Fruit fly (Drosophila melanogaster) whole organism, wandering third instar larva: ENCODE measurements around the gene CG4267.

Experiments
- Abd-B ChIP-seq: fragments of >200 bp; optimal IDR thresholded peaks from 2 replicates; lab custom pipeline; 2017; ENCODE audit warnings: missing biosample characterization, missing genetic modification characterization
- CG32264 ChIP-seq: fragments of 200-800 bp; sonication (Bioruptor generic); optimal IDR thresholded peaks from 2 replicates; lab custom pipeline; 2016; ENCODE audit warnings: missing biosample characterization, missing genetic modification characterization
- CG9705 ChIP-seq: fragments of 200-800 bp; sonication (Bioruptor generic); optimal IDR thresholded peaks from 2 replicates; lab custom pipeline; 2018; ENCODE audit warnings: missing biosample characterization, mild to moderate bottlenecking, missing genetic modification characterization
- CrebA ChIP-seq: fragments of 200-800 bp; sonication (Bioruptor generic); optimal IDR thresholded peaks from 2 replicates; lab custom pipeline; 2016; ENCODE audit warnings: missing biosample characterization, mild to moderate bottlenecking, missing genetic modification characterization, borderline replicate concordance
- Dfd ChIP-seq: fragments of >200 bp; optimal IDR thresholded peaks from 2 replicates; lab custom pipeline; 2017; ENCODE audit warnings: missing biosample characterization, missing genetic modification characterization
- Dif ChIP-seq: fragments of 200-275, 200-300 bp; sonication (Bioruptor generic); optimal IDR thresholded peaks from 2 replicates; lab custom pipeline; 2018; ENCODE audit warnings: missing biosample characterization, missing genetic modification characterization; ENCODE audit not compliant: partially characterized antibody
- GATAd ChIP-seq: sonication (Bioruptor generic); optimal IDR thresholded peaks from 2 replicates; lab custom pipeline; 2016; ENCODE audit warnings: missing biosample characterization, missing genetic modification characterization
- HLH106 ChIP-seq: fragments of 200-800 bp; optimal IDR thresholded peaks from 3 replicates; lab custom pipeline; 2019; ENCODE audit warnings: missing biosample characterization, mild to moderate bottlenecking, missing genetic modification characterization, moderate library complexity
- Hnf4 ChIP-seq: fragments of 200-800 bp; sonication (Bioruptor generic); optimal IDR thresholded peaks from 2 replicates; lab custom pipeline; 2016; ENCODE audit warnings: missing biosample characterization, mild to moderate bottlenecking, missing genetic modification characterization
- Hr78 ChIP-seq: fragments of >200 bp; optimal IDR thresholded peaks from 2 replicates; lab custom pipeline; 2017; ENCODE audit warnings: missing biosample characterization, missing genetic modification characterization
- Hr83 ChIP-seq: fragments of 200-300 bp; sonication (Bioruptor generic); optimal IDR thresholded peaks from 2 replicates; lab custom pipeline; 2016; ENCODE audit warnings: missing biosample characterization, mild to moderate bottlenecking, missing genetic modification characterization, moderate library complexity; ENCODE audit not compliant: poor library complexity, severe bottlenecking
- Jra ChIP-seq: sonication (Bioruptor generic); optimal IDR thresholded peaks from 2 replicates; lab custom pipeline; 2016; ENCODE audit warnings: missing biosample characterization, missing genetic modification characterization
- Mio ChIP-seq: sonication (Bioruptor generic); optimal IDR thresholded peaks from 2 replicates; lab custom pipeline; 2016; ENCODE audit warnings: missing biosample characterization, missing genetic modification characterization
- Myc ChIP-seq: fragments of >200 bp; optimal IDR thresholded peaks from 2 replicates; lab custom pipeline; 2017
- N ChIP-seq: fragments of >200 bp; optimal IDR thresholded peaks from 2 replicates; lab custom pipeline; 2018; ENCODE audit warnings: missing biosample characterization, missing external identifiers, missing genetic modification characterization
- OdsH ChIP-seq: fragments of 200-800 bp; sonication (Bioruptor generic); optimal IDR thresholded peaks from 2 replicates; lab custom pipeline; 2016; ENCODE audit warnings: missing biosample characterization, mild to moderate bottlenecking, missing genetic modification characterization
- Rel ChIP-seq, 2 experiments: fragments of 200-800 bp; sonication (Bioruptor generic) in 1 of 2; optimal IDR thresholded peaks; 2 replicates in 1 of 2; 3 replicates in 1 of 2; lab custom pipeline; 2016 to 2019; ENCODE audit warnings: mild to moderate bottlenecking in 2 of 2, missing biosample characterization in 2 of 2, missing genetic modification characterization in 2 of 2, moderate library complexity in 1 of 2
- Sp1 ChIP-seq: fragments of 200-800 bp; sonication (Bioruptor generic); optimal IDR thresholded peaks from 3 replicates; lab custom pipeline; 2019; ENCODE audit warnings: missing biosample characterization, mild to moderate bottlenecking, missing genetic modification characterization, moderate library complexity
- Vsx2 ChIP-seq: fragments of 200-300, 225-300 bp; sonication (Bioruptor generic); optimal IDR thresholded peaks from 2 replicates; lab custom pipeline; 2018; ENCODE audit warnings: missing biosample characterization, missing genetic modification characterization; ENCODE audit not compliant: partially characterized antibody
- br ChIP-seq: fragments of 200-800 bp; sonication (Bioruptor generic); optimal IDR thresholded peaks from 2 replicates; lab custom pipeline; 2016; ENCODE audit warnings: missing biosample characterization, missing genetic modification characterization
- brk ChIP-seq: fragments of 200-800 bp; sonication (Bioruptor generic); optimal IDR thresholded peaks from 2 replicates; lab custom pipeline; 2016; ENCODE audit warnings: missing biosample characterization, mild to moderate bottlenecking, missing genetic modification characterization
- dl ChIP-seq, 2 experiments: fragments of 175-275, 200-275 bp in 1 of 2; fragments of 200-275 bp in 1 of 2; sonication (Bioruptor generic); optimal IDR thresholded peaks; lab custom pipeline; 2018; ENCODE audit warnings: mild to moderate bottlenecking in 2 of 2, missing biosample characterization in 2 of 2, missing genetic modification characterization in 2 of 2, moderate library complexity in 2 of 2; ENCODE audit not compliant: partially characterized antibody in 2 of 2, insufficient read depth in 1 of 2
- dmrt93B ChIP-seq: fragments of 200-800 bp; sonication (Bioruptor generic); optimal IDR thresholded peaks from 2 replicates; lab custom pipeline; 2018; ENCODE audit warnings: missing biosample characterization, mild to moderate bottlenecking, missing genetic modification characterization
- dsf ChIP-seq: sonication (Bioruptor generic); optimal IDR thresholded peaks from 2 replicates; lab custom pipeline; 2016; ENCODE audit warnings: missing biosample characterization, missing genetic modification characterization, borderline replicate concordance
- ey ChIP-seq: fragments of 200-800 bp; sonication (Bioruptor generic); optimal IDR thresholded peaks from 2 replicates; lab custom pipeline; 2016; ENCODE audit warnings: missing biosample characterization, missing genetic modification characterization
- foxo ChIP-seq, 2 experiments: fragments of 200-800 bp; sonication (Bioruptor generic); optimal IDR thresholded peaks; 2 replicates in 1 of 2; 3 replicates in 1 of 2; lab custom pipeline; 2016 to 2017; ENCODE audit warnings: missing biosample characterization in 2 of 2, missing genetic modification characterization in 2 of 2
- fru ChIP-seq: fragments of 200-800 bp; sonication (Bioruptor generic); optimal IDR thresholded peaks from 3 replicates; lab custom pipeline; 2016; ENCODE audit warnings: missing biosample characterization, mild to moderate bottlenecking, missing genetic modification characterization
- h ChIP-seq: fragments of 200-800 bp; sonication (Bioruptor generic); optimal IDR thresholded peaks from 3 replicates; lab custom pipeline; 2016; ENCODE audit warnings: missing biosample characterization, mild to moderate bottlenecking, missing genetic modification characterization
- jim ChIP-seq: fragments of 175-275, 200-325 bp; sonication (Bioruptor generic); optimal IDR thresholded peaks from 2 replicates; lab custom pipeline; 2016; ENCODE audit warnings: missing biosample characterization, mild to moderate bottlenecking, missing genetic modification characterization
- lola ChIP-seq: fragments of >200 bp; optimal IDR thresholded peaks from 2 replicates; lab custom pipeline; 2017; ENCODE audit warnings: missing biosample characterization, missing genetic modification characterization
- pan ChIP-seq: fragments of >200 bp; optimal IDR thresholded peaks from 2 replicates; lab custom pipeline; 2017
- psq ChIP-seq: fragments of 200-800 bp; sonication (Bioruptor generic); optimal IDR thresholded peaks from 3 replicates; lab custom pipeline; 2017; ENCODE audit warnings: missing biosample characterization, mild to moderate bottlenecking, missing genetic modification characterization, moderate library complexity
- rgr ChIP-seq: fragments of 200-800 bp; sonication (Bioruptor generic); optimal IDR thresholded peaks from 3 replicates; lab custom pipeline; 2016; ENCODE audit warnings: missing biosample characterization, mild to moderate bottlenecking, missing genetic modification characterization
- sage ChIP-seq: fragments of 200-800 bp; sonication (Bioruptor generic); optimal IDR thresholded peaks from 2 replicates; lab custom pipeline; 2016; ENCODE audit warnings: missing biosample characterization, mild to moderate bottlenecking, missing genetic modification characterization
- sv ChIP-seq: fragments of 200-800 bp; sonication (Bioruptor generic); optimal IDR thresholded peaks from 3 replicates; lab custom pipeline; 2016; ENCODE audit warnings: missing biosample characterization, missing genetic modification characterization
- tai ChIP-seq: sonication (Bioruptor generic); optimal IDR thresholded peaks from 2 replicates; lab custom pipeline; 2016; ENCODE audit warnings: missing biosample characterization, missing genetic modification characterization
- usp ChIP-seq: fragments of >200 bp; optimal IDR thresholded peaks from 2 replicates; lab custom pipeline; 2017; ENCODE audit warnings: missing biosample characterization, missing genetic modification characterization
- woc ChIP-seq: sonication (Bioruptor generic); optimal IDR thresholded peaks from 2 replicates; lab custom pipeline; 2016; ENCODE audit warnings: missing biosample characterization, mild to moderate bottlenecking, missing genetic modification characterization

CG4267 gene

DNA sequence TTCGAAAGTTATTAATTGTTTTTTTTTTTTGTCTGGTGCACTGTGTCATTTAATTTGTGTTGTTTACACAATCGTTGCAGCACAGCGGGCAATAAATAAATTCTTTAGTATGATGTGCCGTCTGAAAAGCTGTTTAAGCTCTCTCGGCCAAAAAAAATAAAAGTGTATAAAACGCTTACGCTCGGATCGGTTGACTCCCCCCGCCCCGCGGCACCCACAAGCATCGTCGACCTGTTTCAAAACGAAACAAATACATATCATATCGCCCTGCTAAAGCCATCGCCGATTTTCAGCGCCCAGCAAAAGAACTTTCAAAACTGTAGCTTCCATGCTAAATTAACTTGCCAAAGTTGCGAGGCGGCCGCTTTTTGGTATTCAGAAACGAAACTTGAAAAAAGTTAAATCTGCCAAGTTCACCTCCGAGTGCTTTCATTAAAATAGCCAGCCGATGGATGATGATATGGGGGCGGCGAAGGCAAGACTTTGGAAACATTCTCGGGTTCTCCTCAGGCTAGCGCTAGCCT, 47.8 kb upstream of the CG4267 start:
- TF ChIP-seq Dfd (GFP tag; lab: Kevin White, UChicago) (no peak), Rel (GFP tag; optimal IDR thresholded peaks at IDR 0.05; lab: Kevin White, UChicago) (no peak), Rel (tag; optimal IDR thresholded peaks at IDR 0.05; lab: Kevin White, UChicago) (peak; percentile 30), sv (GFP tag; lab: Kevin White, UChicago) (no peak), Vsx2 (GFP tag; lab: Kevin White, UChicago) (peak; percentile 32), Myc (lab: Kevin White, UChicago) (no peak), h (GFP tag; lab: Kevin White, UChicago) (peak; percentile 2), sage (peak; percentile 4), Dif (GFP tag; lab: Kevin White, UChicago) (peak; percentile 67), dmrt93B (GFP tag; lab: Kevin White, UChicago) (no peak)
- TF ChIP-seq, all 38 proteins: peak for 5

DNA sequence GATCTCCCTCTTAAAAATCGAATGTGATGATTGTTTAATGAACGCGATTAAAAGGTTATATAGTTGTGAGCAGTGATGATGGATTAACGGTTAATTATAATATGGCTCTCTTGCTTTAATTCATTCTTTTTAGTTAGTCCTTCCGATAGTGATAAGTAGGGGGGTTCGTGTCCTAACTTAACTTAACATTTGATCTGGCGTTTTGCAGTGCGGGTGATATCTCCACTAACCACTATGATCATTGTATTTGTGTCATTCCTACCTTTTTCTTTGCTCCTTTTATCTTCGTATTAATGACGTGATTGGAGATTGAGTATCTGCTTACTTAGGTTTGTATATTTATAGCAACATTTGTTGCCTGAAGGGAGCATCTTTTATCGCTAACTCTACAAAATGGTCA, 46.9 kb upstream of the CG4267 start:
- TF ChIP-seq foxo (GFP tag; optimal IDR thresholded peaks at IDR 0.05; lab: Kevin White, UChicago) (no peak), fru (GFP tag; lab: Kevin White, UChicago) (no peak), dl (GFP tag; optimal IDR thresholded peaks at IDR 0.05; lab: Kevin White, UChicago; ENCODE audit: insufficient read depth in 1 of 2, partially characterized antibody in 2 of 2) (no peak), psq (GFP tag; lab: Kevin White, UChicago) (no peak), Dif (GFP tag; lab: Kevin White, UChicago) (no peak), usp (GFP tag; lab: Kevin White, UChicago) (no peak), Mio (GFP tag; lab: Kevin White, UChicago) (no peak), woc (no peak), Dfd (GFP tag; lab: Kevin White, UChicago) (no peak), N (no peak), pan (lab: Kevin White, UChicago) (no peak)
- TF ChIP-seq, all 38 proteins: peak for 0

DNA sequence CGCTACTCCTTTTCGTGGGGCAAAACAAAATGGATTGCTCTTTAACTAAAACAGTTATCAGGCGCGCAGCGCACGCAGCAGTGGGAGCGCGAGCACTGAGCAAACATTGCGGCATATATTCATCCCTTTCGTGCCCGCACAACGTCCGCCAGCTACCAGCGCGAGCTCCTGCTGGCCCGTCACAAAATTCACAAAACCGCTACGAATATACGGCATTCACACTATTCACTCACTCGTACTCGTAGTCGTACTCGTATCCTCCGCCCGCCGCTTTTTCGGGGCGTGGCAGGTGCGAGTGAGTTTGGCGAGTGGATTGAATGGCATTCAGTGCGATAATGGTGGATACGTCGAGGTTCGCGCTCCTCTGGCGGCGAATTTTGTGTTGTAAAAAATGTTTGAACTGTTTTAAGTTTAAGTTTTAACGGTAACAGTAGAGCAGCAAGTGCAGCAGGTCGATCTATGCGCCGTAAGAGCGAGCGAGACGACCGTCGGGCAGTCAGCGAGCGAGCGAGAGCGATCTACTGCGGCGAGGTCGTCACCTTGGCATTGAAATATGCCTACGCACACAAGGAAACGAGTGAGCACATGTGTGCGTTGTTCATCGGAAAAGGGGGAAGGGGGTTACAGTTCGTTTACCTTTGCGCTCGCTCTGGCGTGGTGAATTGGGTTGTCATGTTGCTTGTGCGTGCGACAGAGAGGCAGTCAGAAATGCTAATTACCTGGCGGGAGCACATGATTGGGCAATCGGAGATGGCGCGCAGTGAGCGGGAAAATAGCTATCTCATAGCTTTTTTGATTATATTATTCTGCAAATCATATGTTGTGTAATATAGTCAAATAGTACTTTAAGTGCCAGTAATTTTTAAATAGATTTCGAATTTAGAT, 45.3 kb upstream of the CG4267 start:
- TF ChIP-seq Dif (GFP tag; lab: Kevin White, UChicago) = peak; percentile 97
- peak; percentile 71 for TF ChIP-seq psq (GFP tag; lab: Kevin White, UChicago)
- no peak for TF ChIP-seq CG32264
- TF ChIP-seq Dfd (GFP tag; lab: Kevin White, UChicago) = no peak
- peak; percentile 76 for TF ChIP-seq HLH106 (tag; lab: Kevin White, UChicago)
- TF ChIP-seq dsf = peak; percentile 13
- peak; percentile 87 to 92 for TF ChIP-seq dl (GFP tag; optimal IDR thresholded peaks at IDR 0.05; lab: Kevin White, UChicago; ENCODE audit: insufficient read depth in 1 of 2, partially characterized antibody in 2 of 2)
- TF ChIP-seq h (GFP tag; lab: Kevin White, UChicago) = peak; percentile 78
- peak; percentile 64 for TF ChIP-seq rgr
- TF ChIP-seq jim (GFP tag; lab: Kevin White, UChicago) = peak; percentile 57
- peak; percentile 68 for TF ChIP-seq Sp1 (GFP tag; lab: Kevin White, UChicago)
- no peak for TF ChIP-seq sage
- peak; percentile 97 for TF ChIP-seq Vsx2 (GFP tag; lab: Kevin White, UChicago)
- TF ChIP-seq GATAd = no peak
- peak; percentile 67 for TF ChIP-seq ey (GFP tag; lab: Kevin White, UChicago)
- peak; percentile 42 to 75 for TF ChIP-seq foxo (GFP tag; optimal IDR thresholded peaks at IDR 0.05; lab: Kevin White, UChicago)
- peak; percentile 83 for TF ChIP-seq woc
- peak; percentile 69 for TF ChIP-seq Jra (GFP tag; lab: Kevin White, UChicago)
- TF ChIP-seq CG9705 (GFP tag; lab: Kevin White, UChicago) = peak; percentile 27
- TF ChIP-seq Rel (GFP tag; optimal IDR thresholded peaks at IDR 0.05; lab: Kevin White, UChicago) = no peak
- TF ChIP-seq Rel (tag; optimal IDR thresholded peaks at IDR 0.05; lab: Kevin White, UChicago) = peak; percentile 90
- TF ChIP-seq N = peak; percentile 43
- TF ChIP-seq CrebA (GFP tag; lab: Kevin White, UChicago) = peak; percentile 96
- no peak for TF ChIP-seq Abd-B (GFP tag; lab: Kevin White, UChicago)
- TF ChIP-seq Hr83 (GFP tag; lab: Kevin White, UChicago) = peak; percentile 93
- TF ChIP-seq Hr78 (GFP tag; lab: Kevin White, UChicago) = no peak
- no peak for TF ChIP-seq pan (lab: Kevin White, UChicago)
- peak; percentile 89 for TF ChIP-seq Myc (lab: Kevin White, UChicago)
- peak; percentile 69 for TF ChIP-seq OdsH (GFP tag; lab: Kevin White, UChicago)
- TF ChIP-seq Hnf4 (GFP tag; lab: Kevin White, UChicago) = peak; percentile 44
- no peak for TF ChIP-seq usp (GFP tag; lab: Kevin White, UChicago)
- peak; percentile 75 for TF ChIP-seq sv (GFP tag; lab: Kevin White, UChicago)
- peak; percentile 55 for TF ChIP-seq dmrt93B (GFP tag; lab: Kevin White, UChicago)
- peak; percentile 59 for TF ChIP-seq fru (GFP tag; lab: Kevin White, UChicago)
- TF ChIP-seq Mio (GFP tag; lab: Kevin White, UChicago) = no peak
- peak; percentile 50 for TF ChIP-seq brk (GFP tag; lab: Kevin White, UChicago)
- TF ChIP-seq tai (GFP tag; lab: Kevin White, UChicago) = peak; percentile 96
- peak; percentile 41 for TF ChIP-seq br (GFP tag; lab: Kevin White, UChicago)
- no peak for TF ChIP-seq lola (GFP tag; lab: Kevin White, UChicago)
